Worm (Caenorhabditis elegans) whole organism, young adult: ENCODE results near the gene tbc-6.
A peak's percentile ranks its signal among the peaks of the same experiment; 100 is the strongest.

ENCODE experiments used
- B0019.2 ChIP-seq: fragments of 200-800 bp; sonication (Bioruptor generic); conservative IDR thresholded peaks from 2 replicates; pipeline ENCODE4 v1.3.6; 2022; ENCODE audit warnings: missing genetic modification reagents, missing genetic modification characterization, missing compliant biosample characterization
- B0035.1 ChIP-seq: sonication (generic microtip); optimal IDR thresholded peaks from 2 replicates; lab custom pipeline; 2016; ENCODE audit warnings: missing genetic modification characterization, mild to moderate bottlenecking, missing compliant biosample characterization, missing genotype, missing genetic modification reagents
- B0261.1 ChIP-seq: sonication (generic microtip); optimal IDR thresholded peaks from 2 replicates; lab custom pipeline; 2016; ENCODE audit warnings: mild to moderate bottlenecking, missing genetic modification characterization, moderate library complexity, missing compliant biosample characterization
- B0336.3 ChIP-seq: fragments of 200-800 bp; sonication (Bioruptor generic); IDR thresholded peaks from 2 replicates; pipeline ENCODE4 v1.3.6; 2022; ENCODE audit warnings: missing genetic modification characterization, missing compliant biosample characterization
- C06A6.2 ChIP-seq: fragments of 200-800 bp; sonication (Bioruptor generic); conservative IDR thresholded peaks from 2 replicates; pipeline ENCODE4 v1.3.6; 2022; ENCODE audit warnings: missing genetic modification characterization, missing compliant biosample characterization
- C17E4.6 ChIP-seq: fragments of 200-800 bp; sonication (Bioruptor generic); IDR thresholded peaks from 2 replicates; pipeline ENCODE4 v1.3.6; 2022; ENCODE audit warnings: missing genetic modification reagents, missing genetic modification characterization, missing compliant biosample characterization
- D2030.7 ChIP-seq: fragments of 200-800 bp; sonication (Bioruptor generic); IDR thresholded peaks from 2 replicates; pipeline ENCODE4 v1.3.6; 2022; ENCODE audit warnings: missing genetic modification reagents, missing genetic modification characterization, missing compliant biosample characterization
- F37B4.10 ChIP-seq: fragments of 200-800 bp; sonication (Bioruptor generic); IDR thresholded peaks from 2 replicates; pipeline ENCODE4 v1.3.6; 2022; ENCODE audit warnings: missing genetic modification characterization, missing compliant biosample characterization
- F39B2.1 ChIP-seq: fragments of 200-800 bp; sonication (Bioruptor generic); IDR thresholded peaks from 2 replicates; pipeline ENCODE4 v1.3.6; 2022; ENCODE audit warnings: missing genetic modification reagents, missing genetic modification characterization, missing compliant biosample characterization
- F49E8.2 ChIP-seq: sonication (generic microtip); optimal IDR thresholded peaks from 3 replicates; lab custom pipeline; 2017; ENCODE audit warnings: missing genetic modification characterization, mild to moderate bottlenecking, missing compliant biosample characterization, antibody characterized with exemption, moderate library complexity; ENCODE audit not compliant: insufficient read depth
- F57A8.1 ChIP-seq: fragments of 200-800 bp; sonication (Bioruptor generic); optimal IDR thresholded peaks from 2 replicates; lab custom pipeline; 2018; ENCODE audit warnings: mild to moderate bottlenecking, missing genetic modification characterization, moderate library complexity, missing compliant biosample characterization
- K11D2.4 ChIP-seq: fragments of 200-800 bp; sonication (Bioruptor generic); IDR thresholded peaks from 2 replicates; pipeline ENCODE4 v1.3.6; 2022; ENCODE audit warnings: missing genetic modification reagents, missing genetic modification characterization, missing compliant biosample characterization
- K12H6.12 ChIP-seq: fragments of 200-800 bp; sonication (Bioruptor generic); optimal IDR thresholded peaks from 2 replicates; lab custom pipeline; 2018; ENCODE audit warnings: mild to moderate bottlenecking, missing genetic modification characterization, missing compliant biosample characterization
- T07F8.4 ChIP-seq: sonication (generic microtip); optimal IDR thresholded peaks from 2 replicates; lab custom pipeline; 2016; ENCODE audit warnings: mild to moderate bottlenecking, missing genetic modification characterization, moderate library complexity, missing compliant biosample characterization
- T26A5.8 ChIP-seq: sonication (generic microtip); optimal IDR thresholded peaks from 2 replicates; lab custom pipeline; 2016; ENCODE audit warnings: missing genetic modification characterization, missing compliant biosample characterization
- Y67H2A.10 ChIP-seq: fragments of 200-800 bp; sonication (Bioruptor generic); conservative IDR thresholded peaks from 2 replicates; pipeline ENCODE4 v1.3.6; 2022; ENCODE audit warnings: missing genetic modification reagents, missing genetic modification characterization, missing compliant biosample characterization
- akir-1 ChIP-seq: fragments of 200-800 bp; sonication (Bioruptor generic); optimal IDR thresholded peaks from 2 replicates; lab custom pipeline; 2018; ENCODE audit warnings: mild to moderate bottlenecking, missing genetic modification characterization, moderate library complexity, missing compliant biosample characterization
- ama-1 ChIP-seq, 3 experiments: fragments of 150-350 bp in 1 of 3; sonication (generic microtip) in 2 of 3; optimal IDR thresholded peaks; 2 replicates each; lab custom pipeline; 2014 to 2018; ENCODE audit warnings: missing biosample characterization in 2 of 3, missing genetic modification characterization in 2 of 3, missing genetic modification reagents in 2 of 3
- atf-7 ChIP-seq: sonication (generic microtip); optimal IDR thresholded peaks from 2 replicates; lab custom pipeline; 2017; ENCODE audit warnings: mild to moderate bottlenecking, missing genetic modification characterization, missing compliant biosample characterization
- athp-1 ChIP-seq: sonication (generic microtip); optimal IDR thresholded peaks from 2 replicates; lab custom pipeline; 2017; ENCODE audit warnings: mild to moderate bottlenecking, missing genetic modification characterization, missing compliant biosample characterization
- cebp-2 ChIP-seq: fragments of 200-800 bp; sonication (Bioruptor generic); IDR thresholded peaks from 2 replicates; pipeline ENCODE4 v1.3.6; 2022; ENCODE audit warnings: missing genetic modification characterization, missing compliant biosample characterization
- ceh-27 ChIP-seq: fragments of 200-800 bp; sonication (Bioruptor generic); optimal IDR thresholded peaks from 2 replicates; lab custom pipeline; 2018; ENCODE audit warnings: mild to moderate bottlenecking, missing genetic modification characterization, moderate library complexity, missing compliant biosample characterization
- ceh-58 ChIP-seq: fragments of 200-800 bp; sonication (Bioruptor generic); IDR thresholded peaks from 2 replicates; pipeline ENCODE4 v1.3.6; 2022; ENCODE audit warnings: missing genetic modification characterization, missing compliant biosample characterization
- ceh-91 ChIP-seq: fragments of 200-800 bp; sonication (Bioruptor generic); IDR thresholded peaks from 2 replicates; pipeline ENCODE4 v1.3.6; 2022; ENCODE audit warnings: missing genetic modification reagents, missing genetic modification characterization, missing compliant biosample characterization
- chd-7 ChIP-seq: sonication (generic microtip); optimal IDR thresholded peaks from 2 replicates; lab custom pipeline; 2016; ENCODE audit warnings: mild to moderate bottlenecking, missing genetic modification characterization, moderate library complexity, missing compliant biosample characterization
- dpl-1 ChIP-seq: fragments of 150-350 bp; optimal IDR thresholded peaks from 2 replicates; lab custom pipeline; 2014; ENCODE audit warnings: missing biosample characterization, missing genetic modification reagents, missing genetic modification characterization
- efl-1 ChIP-seq: fragments of 150-350 bp; optimal IDR thresholded peaks from 2 replicates; lab custom pipeline; 2014; ENCODE audit warnings: missing biosample characterization, missing genetic modification reagents, missing genetic modification characterization
- egrh-3 ChIP-seq: fragments of 200-800 bp; sonication (Bioruptor generic); IDR thresholded peaks from 2 replicates; pipeline ENCODE4 v1.3.6; 2022; ENCODE audit warnings: missing genetic modification reagents, missing genetic modification characterization, missing compliant biosample characterization
- ets-4 ChIP-seq: fragments of 200-800 bp; sonication (Bioruptor generic); optimal IDR thresholded peaks from 2 replicates; lab custom pipeline; 2018; ENCODE audit warnings: mild to moderate bottlenecking, missing genetic modification characterization, missing compliant biosample characterization
- him-1 ChIP-seq: sonication (generic microtip); optimal IDR thresholded peaks from 2 replicates; lab custom pipeline; 2016; ENCODE audit warnings: missing genotype, missing genetic modification reagents, missing genetic modification characterization, missing compliant biosample characterization
- lag-1 ChIP-seq: fragments of 200-800 bp; sonication (Bioruptor generic); IDR thresholded peaks from 2 replicates; pipeline ENCODE4 v1.3.6; 2022; ENCODE audit warnings: missing genetic modification reagents, missing genetic modification characterization, missing compliant biosample characterization
- lin-40 ChIP-seq: sonication (generic microtip); optimal IDR thresholded peaks from 2 replicates; lab custom pipeline; 2016; ENCODE audit warnings: missing genetic modification characterization, mild to moderate bottlenecking, missing compliant biosample characterization, missing genotype, missing genetic modification reagents
- lin-54 ChIP-seq: fragments of 200-800 bp; sonication (Bioruptor generic); optimal IDR thresholded peaks from 2 replicates; lab custom pipeline; 2018; ENCODE audit warnings: mild to moderate bottlenecking, missing genetic modification characterization, missing compliant biosample characterization
- lsl-1 ChIP-seq: fragments of 200-800 bp; sonication (Bioruptor generic); optimal IDR thresholded peaks from 2 replicates; lab custom pipeline; 2018; ENCODE audit warnings: mild to moderate bottlenecking, missing genetic modification characterization, moderate library complexity, missing compliant biosample characterization
- lsy-27 ChIP-seq: sonication (generic microtip); optimal IDR thresholded peaks from 2 replicates; lab custom pipeline; 2017; ENCODE audit warnings: missing genetic modification characterization, mild to moderate bottlenecking, missing compliant biosample characterization, antibody characterized with exemption, missing genotype, borderline replicate concordance; ENCODE audit not compliant: insufficient read depth
- madf-6 ChIP-seq: fragments of 200-800 bp; sonication (Bioruptor generic); IDR thresholded peaks from 2 replicates; pipeline ENCODE4 v1.3.6; 2022; ENCODE audit warnings: missing genetic modification reagents, missing genetic modification characterization, missing compliant biosample characterization
- mes-4 ChIP-seq: sonication (generic microtip); optimal IDR thresholded peaks from 2 replicates; lab custom pipeline; 2016; ENCODE audit warnings: missing genotype, missing genetic modification characterization, missing compliant biosample characterization
- mxl-1 ChIP-seq: sonication (generic microtip); optimal IDR thresholded peaks from 2 replicates; lab custom pipeline; 2016; ENCODE audit warnings: missing genetic modification characterization, missing compliant biosample characterization
- nfya-1 ChIP-seq: sonication (generic microtip); optimal IDR thresholded peaks from 2 replicates; lab custom pipeline; 2017; ENCODE audit warnings: antibody characterized with exemption, missing compliant biosample characterization, missing genetic modification characterization, borderline replicate concordance; ENCODE audit not compliant: insufficient read depth
- nhr-27 ChIP-seq: fragments of 200-800 bp; sonication (Bioruptor generic); optimal IDR thresholded peaks from 2 replicates; lab custom pipeline; 2018; ENCODE audit warnings: mild to moderate bottlenecking, missing genetic modification characterization, moderate library complexity, missing compliant biosample characterization
- nhr-90 ChIP-seq: sonication (generic microtip); optimal IDR thresholded peaks from 2 replicates; lab custom pipeline; 2016; ENCODE audit warnings: missing genotype, mild to moderate bottlenecking, missing genetic modification characterization, missing compliant biosample characterization
- pbrm-1 ChIP-seq: fragments of 200-800 bp; sonication (Bioruptor generic); IDR thresholded peaks from 2 replicates; pipeline ENCODE4 v1.3.6; 2022; ENCODE audit warnings: missing genetic modification reagents, missing genetic modification characterization, missing compliant biosample characterization
- repo-1 ChIP-seq: sonication (generic microtip); optimal IDR thresholded peaks from 2 replicates; lab custom pipeline; 2017; ENCODE audit warnings: mild to moderate bottlenecking, missing genetic modification characterization, missing compliant biosample characterization
- sea-2 ChIP-seq: fragments of 200-800 bp; sonication (Bioruptor generic); IDR thresholded peaks from 2 replicates; pipeline ENCODE4 v1.3.6; 2022; ENCODE audit warnings: missing genetic modification characterization, missing compliant biosample characterization
- sptf-2 ChIP-seq: fragments of 200-800 bp; sonication (Bioruptor generic); optimal IDR thresholded peaks from 2 replicates; lab custom pipeline; 2018; ENCODE audit warnings: mild to moderate bottlenecking, missing genetic modification characterization, missing compliant biosample characterization
- tbp1 ChIP-seq: fragments of 200-800 bp; sonication (Bioruptor generic); optimal IDR thresholded peaks from 2 replicates; lab custom pipeline; 2018; ENCODE audit warnings: mild to moderate bottlenecking, missing genetic modification characterization, missing compliant biosample characterization
- unc-130 ChIP-seq: sonication (generic microtip); optimal IDR thresholded peaks from 2 replicates; lab custom pipeline; 2016; ENCODE audit warnings: missing genetic modification reagents, missing genetic modification characterization, missing compliant biosample characterization
- zim-3 ChIP-seq: sonication (generic microtip); optimal IDR thresholded peaks from 2 replicates; lab custom pipeline; 2017; ENCODE audit warnings: mild to moderate bottlenecking, missing genetic modification characterization, moderate library complexity, missing compliant biosample characterization
- ztf-26 ChIP-seq: sonication (generic microtip); optimal IDR thresholded peaks from 2 replicates; lab custom pipeline; 2017; ENCODE audit warnings: missing genetic modification characterization, missing compliant biosample characterization
- ztf-28 ChIP-seq: fragments of 200-800 bp; sonication (Bioruptor generic); IDR thresholded peaks from 2 replicates; pipeline ENCODE4 v1.3.6; 2022; ENCODE audit warnings: missing genetic modification reagents, missing genetic modification characterization, missing compliant biosample characterization

Gene tbc-6

ce11 chrII:6891176-6891575 lies 43.3 kb downstream of the tbc-6 start (continued):
- no peak for TF ChIP-seq F49E8.2
- TF ChIP-seq F57A8.1 (GFP tag; lab: Kevin White, UChicago), result no peak
- no peak for TF ChIP-seq lsy-27 (tag; lab: Kevin White, UChicago)
- TF ChIP-seq atf-7 (tag; lab: Kevin White, UChicago), result no peak
- 0 out of 2 replicates have a peak, but pooled peaks have one; percentile 39 for TF ChIP-seq madf-6
- no peak for TF ChIP-seq T26A5.8 (tag; lab: Kevin White, UChicago)
- no peak for TF ChIP-seq mes-4 (tag; lab: Kevin White, UChicago)
- TF ChIP-seq unc-130 (GFP tag; lab: Kevin White, UChicago), result no peak
- no peak for TF ChIP-seq ceh-91
- no peak for TF ChIP-seq cebp-2
- TF ChIP-seq B0035.1 (tag; lab: Kevin White, UChicago), result no peak
- no peak for TF ChIP-seq D2030.7 (GFP tag; lab: Robert Waterston, UW)
- TF ChIP-seq nhr-27 (tag; lab: Kevin White, UChicago), result no peak
- TF ChIP-seq C06A6.2 (GFP tag; lab: Robert Waterston, UW), result peak; percentile 48
- TF ChIP-seq sea-2 (GFP tag; lab: Robert Waterston, UW), result no peak
- no peak for TF ChIP-seq lsl-1 (GFP tag; lab: Kevin White, UChicago)
- TF ChIP-seq ama-1 (optimal IDR thresholded peaks at IDR 0.05; lab: Kevin White, UChicago), result peak; percentile 66
- TF ChIP-seq ama-1 (GFP tag; optimal IDR thresholded peaks at IDR 0.05; lab: Kevin White, UChicago), result no peak
- peak; percentile 60 for TF ChIP-seq egrh-3 (GFP tag; lab: Robert Waterston, UW)
- no peak for TF ChIP-seq akir-1 (GFP tag; lab: Kevin White, UChicago)
- no peak for TF ChIP-seq B0261.1
- TF ChIP-seq ztf-28 (GFP tag; lab: Robert Waterston, UW), result no peak
- TF ChIP-seq zim-3 (tag; lab: Kevin White, UChicago), result no peak
- no peak for TF ChIP-seq Y67H2A.10 (GFP tag; lab: Robert Waterston, UW)
- peak; percentile 63 for TF ChIP-seq nhr-90 (tag; lab: Kevin White, UChicago)
- no peak for TF ChIP-seq sptf-2 (GFP tag; lab: Kevin White, UChicago)
- peak; percentile 13 for TF ChIP-seq athp-1
- TF ChIP-seq lin-40 (tag; lab: Kevin White, UChicago), result no peak
- no peak for TF ChIP-seq ceh-58 (GFP tag; lab: Robert Waterston, UW)
- TF ChIP-seq dpl-1 (GFP tag; lab: Kevin White, UChicago), result no peak
- peak; percentile 68 for TF ChIP-seq chd-7 (tag; lab: Kevin White, UChicago)
- no peak; the same call in 1 of the 2 replicates for TF ChIP-seq B0336.3
- TF ChIP-seq mxl-1 (tag; lab: Kevin White, UChicago), result peak; percentile 1
- TF ChIP-seq ceh-27, result no peak
- TF ChIP-seq ztf-26 (tag; lab: Kevin White, UChicago), result peak; percentile 49
- TF ChIP-seq efl-1 (GFP tag; lab: Kevin White, UChicago), result no peak
- peak; percentile 5 for TF ChIP-seq repo-1 (tag; lab: Kevin White, UChicago)
- no peak for TF ChIP-seq ets-4
- TF ChIP-seq F37B4.10 (GFP tag; lab: Robert Waterston, UW), result 0 out of 2 replicates have a peak, but pooled peaks have one; percentile 78
- TF ChIP-seq C17E4.6, result no peak
- TF ChIP-seq T07F8.4 (tag; lab: Kevin White, UChicago), result no peak
- no peak for TF ChIP-seq pbrm-1 (GFP tag; lab: Robert Waterston, UW)
- no peak for TF ChIP-seq B0019.2 (GFP tag; lab: Robert Waterston, UW)
- TF ChIP-seq lag-1 (GFP tag; lab: Robert Waterston, UW), result no peak
- TF ChIP-seq K12H6.12, result peak; percentile 84
- peak; percentile 22 for TF ChIP-seq tbp1 (GFP tag; lab: Kevin White, UChicago)
- no peak for TF ChIP-seq nfya-1 (tag; lab: Kevin White, UChicago)
- no peak for TF ChIP-seq F39B2.1
- peak; percentile 35 for TF ChIP-seq lin-54 (GFP tag; lab: Kevin White, UChicago)
- no peak for TF ChIP-seq him-1 (tag; lab: Kevin White, UChicago)
- no peak for TF ChIP-seq K11D2.4 (GFP tag; lab: Robert Waterston, UW)
